Worm (Caenorhabditis elegans): ENCODE data around the gene col-124.

The col-124 gene

ce11 chrIV:10216078-10216477 is at the start of gene col-124:
Gene col-124 (plus strand): TSS chrIV:10216451.
- TF ChIP-seq hmg-4 (GFP tag; optimal IDR thresholded peaks at IDR 0.05) (no peak), hmbx-1 (tag; optimal IDR thresholded peaks at IDR 0.05) (no peak), tra-4 (tag; optimal IDR thresholded peaks at IDR 0.05) (no peak), F13C5.2 (tag; optimal IDR thresholded peaks at IDR 0.05) (no peak), pes-1 (GFP tag; IDR thresholded peaks at IDR 0.05) (no peak), ets-7 (tag; optimal IDR thresholded peaks at IDR 0.05) (no peak), ceh-13 (GFP tag; optimal IDR thresholded peaks at IDR 0.05) (no peak), scrt-1 (GFP tag; IDR thresholded peaks at IDR 0.05) (no peak)

ce11 chrIV:10170808-10171207 is 45.4 kb upstream of the col-124 start:
- no peak for TF ChIP-seq ets-7 (tag; optimal IDR thresholded peaks at IDR 0.05)
- TF ChIP-seq hmg-4 (GFP tag; optimal IDR thresholded peaks at IDR 0.05), result no peak
- no peak for TF ChIP-seq aly-1 (tag; optimal IDR thresholded peaks at IDR 0.05)
- no peak for TF ChIP-seq flt-1 (GFP tag; IDR thresholded peaks at IDR 0.05)
- TF ChIP-seq scrt-1 (GFP tag; IDR thresholded peaks at IDR 0.05), result no peak
- no peak for TF ChIP-seq tbx-11 (GFP tag; IDR thresholded peaks at IDR 0.05)
- TF ChIP-seq B0310.2 (tag; optimal IDR thresholded peaks at IDR 0.05), result no peak

ce11 chrIV:10174328-10174727 is 41.9 kb upstream of the col-124 start, which contains the start of gene pxf-1:
Gene pxf-1 (minus strand): TSS chrIV:10174341.
- TF ChIP-seq ets-7 (tag; optimal IDR thresholded peaks at IDR 0.05) (no peak), hnd-1 (tag; optimal IDR thresholded peaks at IDR 0.05) (no peak), tbx-11 (GFP tag; IDR thresholded peaks at IDR 0.05) (no peak), F13C5.2 (tag; optimal IDR thresholded peaks at IDR 0.05) (no peak), hmbx-1 (tag; optimal IDR thresholded peaks at IDR 0.05) (no peak), ceh-13 (GFP tag; optimal IDR thresholded peaks at IDR 0.05) (no peak), tbx-37 (GFP tag; conservative IDR thresholded peaks at IDR 0.05) (no peak), hmg-4 (GFP tag; optimal IDR thresholded peaks at IDR 0.05) (no peak), aly-1 (tag; optimal IDR thresholded peaks at IDR 0.05) (no peak), ceh-36 (tag; optimal IDR thresholded peaks at IDR 0.05) (no peak), pes-1 (GFP tag; IDR thresholded peaks at IDR 0.05) (no peak), B0310.2 (tag; optimal IDR thresholded peaks at IDR 0.05) (no peak), ama-1 (optimal IDR thresholded peaks at IDR 0.05) (no peak), sea-1 (GFP tag; conservative IDR thresholded peaks at IDR 0.05) (no peak), tra-4 (tag; optimal IDR thresholded peaks at IDR 0.05) (no peak)

ce11 chrIV:10174932-10175732 is 41.1 kb upstream of the col-124 start:
- TF ChIP-seq tbx-37 (GFP tag; conservative IDR thresholded peaks at IDR 0.05) (no peak), hmbx-1 (tag; optimal IDR thresholded peaks at IDR 0.05) (no peak), hmg-4 (GFP tag; optimal IDR thresholded peaks at IDR 0.05) (peak; percentile 79), B0310.2 (tag; optimal IDR thresholded peaks at IDR 0.05) (peak; percentile 45), sea-1 (GFP tag; conservative IDR thresholded peaks at IDR 0.05) (no peak), ama-1 (optimal IDR thresholded peaks at IDR 0.05) (no peak), F13C5.2 (tag; optimal IDR thresholded peaks at IDR 0.05) (no peak), ceh-36 (tag; optimal IDR thresholded peaks at IDR 0.05) (peak; percentile 28)

- no peak for TF ChIP-seq aly-1 (tag; optimal IDR thresholded peaks at IDR 0.05)
- no peak for TF ChIP-seq F13C5.2 (tag; optimal IDR thresholded peaks at IDR 0.05)
- TF ChIP-seq hmbx-1 (tag; optimal IDR thresholded peaks at IDR 0.05), result no peak
Measured at ce11 chrIV:10176252-10176730, 40.0 kb upstream of the col-124 start, which contains the start of gene rack-1. Gene rack-1 (plus strand): TSS chrIV:10176680.

- TF ChIP-seq hnd-1 (tag; optimal IDR thresholded peaks at IDR 0.05) (no peak), tbx-11 (GFP tag; IDR thresholded peaks at IDR 0.05) (no peak), scrt-1 (GFP tag; IDR thresholded peaks at IDR 0.05) (no peak), pes-1 (GFP tag; IDR thresholded peaks at IDR 0.05) (no peak), ceh-13 (GFP tag; optimal IDR thresholded peaks at IDR 0.05) (no peak), sea-1 (GFP tag; conservative IDR thresholded peaks at IDR 0.05) (no peak), ama-1 (optimal IDR thresholded peaks at IDR 0.05) (no peak)
Measured at ce11 chrIV:10177779-10178178, 38.5 kb upstream of the col-124 start, which contains the start of gene mspn-1. Gene mspn-1 (plus strand): TSS chrIV:10177968.

- no peak for TF ChIP-seq ceh-13 (GFP tag; optimal IDR thresholded peaks at IDR 0.05)
- no peak for TF ChIP-seq flt-1 (GFP tag; IDR thresholded peaks at IDR 0.05)
- no peak for TF ChIP-seq scrt-1 (GFP tag; IDR thresholded peaks at IDR 0.05)
- no peak for TF ChIP-seq aly-1 (tag; optimal IDR thresholded peaks at IDR 0.05)
- no peak for TF ChIP-seq hmbx-1 (tag; optimal IDR thresholded peaks at IDR 0.05)
- no peak for TF ChIP-seq B0310.2 (tag; optimal IDR thresholded peaks at IDR 0.05)
- no peak for TF ChIP-seq tbx-37 (GFP tag; conservative IDR thresholded peaks at IDR 0.05)
- TF ChIP-seq ama-1 (optimal IDR thresholded peaks at IDR 0.05), result no peak
- TF ChIP-seq ceh-36 (tag; optimal IDR thresholded peaks at IDR 0.05), result no peak
- no peak for TF ChIP-seq pes-1 (GFP tag; IDR thresholded peaks at IDR 0.05)
- no peak for TF ChIP-seq tra-4 (tag; optimal IDR thresholded peaks at IDR 0.05)
Measured at ce11 chrIV:10180133-10180749, 36.0 kb upstream of the col-124 start, which contains the start of gene gta-1. Gene gta-1 (plus strand): TSS chrIV:10180660.

- TF ChIP-seq tra-4 (tag; optimal IDR thresholded peaks at IDR 0.05) (no peak), tbx-37 (GFP tag; conservative IDR thresholded peaks at IDR 0.05) (no peak), aly-1 (tag; optimal IDR thresholded peaks at IDR 0.05) (no peak), scrt-1 (GFP tag; IDR thresholded peaks at IDR 0.05) (no peak), ets-7 (tag; optimal IDR thresholded peaks at IDR 0.05) (no peak), B0310.2 (tag; optimal IDR thresholded peaks at IDR 0.05) (no peak), flt-1 (GFP tag; IDR thresholded peaks at IDR 0.05) (no peak), pes-1 (GFP tag; IDR thresholded peaks at IDR 0.05) (no peak), ceh-36 (tag; optimal IDR thresholded peaks at IDR 0.05) (no peak), F13C5.2 (tag; optimal IDR thresholded peaks at IDR 0.05) (no peak), hmg-4 (GFP tag; optimal IDR thresholded peaks at IDR 0.05) (no peak), ceh-13 (GFP tag; optimal IDR thresholded peaks at IDR 0.05) (no peak)
Measured at ce11 chrIV:10188505-10188904, 27.7 kb upstream of the col-124 start.

Data from whole organism, early embryonic.